Fruit fly (Drosophila melanogaster): ENCODE results near the gene CG42591.

DNA sequence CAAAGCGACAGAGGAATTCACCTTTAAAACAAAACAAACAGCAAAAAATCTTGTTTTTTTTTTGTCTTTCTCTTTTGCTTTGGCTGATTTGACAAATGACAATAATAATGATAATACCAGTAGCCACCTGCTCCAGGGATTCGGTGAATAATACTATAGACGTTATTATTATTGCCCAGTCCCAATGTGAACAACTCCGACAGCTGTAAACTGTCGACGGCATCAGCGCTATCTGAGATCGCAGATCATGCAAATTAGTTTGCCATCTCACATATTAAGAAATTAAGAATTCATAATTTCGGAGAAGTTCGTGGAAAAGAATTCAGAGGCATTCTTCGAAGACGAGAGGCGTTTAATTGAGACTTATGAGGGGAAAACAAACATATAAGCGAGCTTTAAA is 16.5 kb upstream of the CG42591 start:
- no peak for TF ChIP-seq CG7101 (tag; optimal IDR thresholded peaks at IDR 0.05)
- TF ChIP-seq Mnt (GFP tag; optimal IDR thresholded peaks at IDR 0.05), result no peak
- TF ChIP-seq CG12768 (GFP tag; optimal IDR thresholded peaks at IDR 0.05), result no peak

All from whole organism, adult.